Fruit fly (Drosophila melanogaster): ENCODE measurements around the gene Rpt3.
A peak's percentile ranks its signal among the peaks of the same experiment; 100 is the strongest.

DNA sequence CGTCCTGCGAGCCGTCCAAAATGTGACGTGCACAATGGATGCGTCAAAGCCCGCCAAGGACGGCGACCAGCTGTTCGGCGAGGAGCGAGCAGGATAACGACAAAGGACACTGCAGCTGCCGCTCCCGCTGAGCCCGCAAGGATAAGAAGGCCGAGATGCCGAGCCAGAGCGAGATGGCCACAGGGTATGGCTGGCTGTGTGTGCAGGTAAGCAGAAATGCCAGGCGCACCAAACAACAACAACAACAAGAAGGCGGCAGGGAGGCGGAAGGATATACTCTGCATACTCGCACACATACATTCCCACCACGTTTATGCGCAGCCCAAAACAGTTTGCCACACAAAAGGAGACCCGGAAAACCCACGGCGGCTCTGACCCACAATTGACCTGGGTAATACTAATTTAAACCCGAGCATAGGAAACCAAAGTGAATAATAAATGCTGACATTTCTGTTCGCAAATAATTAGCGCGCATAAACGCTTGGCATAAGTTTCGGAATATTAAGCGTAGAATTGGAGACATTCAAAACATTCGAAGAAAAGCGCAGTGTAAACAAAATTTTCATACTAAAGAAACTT, 21.8 kb downstream of the Rpt3 start:
- TF ChIP-seq ranshi (GFP tag; IDR thresholded peaks at IDR 0.05) (no peak), CG30431 (GFP tag; optimal IDR thresholded peaks at IDR 0.05) (no peak), CG7928 (GFP tag; optimal IDR thresholded peaks at IDR 0.05) (no peak), B-H1 (GFP tag; IDR thresholded peaks at IDR 0.05) (no peak), CG15696 (tag; optimal IDR thresholded peaks at IDR 0.05) (peak; percentile 46), D19A (tag; optimal IDR thresholded peaks at IDR 0.05) (peak; percentile 12), Rx (GFP tag; IDR thresholded peaks at IDR 0.05) (no peak), CG16779 (GFP tag; IDR thresholded peaks at IDR 0.05) (0 out of 2 replicates have a peak, but pooled peaks have one; percentile 34), sqz (GFP tag; optimal IDR thresholded peaks at IDR 0.05) (no peak), Gug (GFP tag; IDR thresholded peaks at IDR 0.05) (no peak; the same call in 3 of the 4 replicates), CG4707 (GFP tag; optimal IDR thresholded peaks at IDR 0.05) (no peak), lilli (GFP tag; optimal IDR thresholded peaks at IDR 0.05) (peak; percentile 4)
